Worm (Caenorhabditis elegans) whole organism, early embryonic: Measurements from ENCODE around the gene unc-68.

Source experiments
- ama-1 ChIP-seq: fragments of 150-350 bp; optimal IDR thresholded peaks from 2 replicates; lab custom pipeline; 2014
- hnd-1 ChIP-seq: sonication (generic microtip); optimal IDR thresholded peaks from 2 replicates; lab custom pipeline; 2016; ENCODE audit warnings: missing genetic modification characterization, missing compliant biosample characterization
- scrt-1 ChIP-seq: fragments of 200-800 bp; sonication (Bioruptor generic); IDR thresholded peaks from 2 replicates; pipeline ENCODE4 v1.3.6; 2022; ENCODE audit warnings: missing genetic modification characterization, missing compliant biosample characterization
- tbx-11 ChIP-seq: fragments of 200-800 bp; sonication (Bioruptor generic); IDR thresholded peaks from 2 replicates; pipeline ENCODE4 v1.3.6; 2022; ENCODE audit warnings: missing genetic modification characterization, missing compliant biosample characterization
- tbx-37 ChIP-seq: fragments of 200-800 bp; sonication (Bioruptor generic); conservative IDR thresholded peaks from 2 replicates; pipeline ENCODE4 v1.3.6; 2022; ENCODE audit warnings: missing genetic modification reagents, missing genetic modification characterization, missing compliant biosample characterization

- TF ChIP-seq ama-1 (lab: Kevin White, UChicago), result no peak
- TF ChIP-seq hnd-1 (tag; lab: Kevin White, UChicago), result no peak
- TF ChIP-seq tbx-37 (GFP tag; lab: Robert Waterston, UW), result no peak
- TF ChIP-seq tbx-11 (GFP tag; lab: Robert Waterston, UW), result no peak
- TF ChIP-seq scrt-1 (GFP tag; lab: Robert Waterston, UW), result no peak
Observed at ce11 chrV:6971567-6971966, 42.7 kb upstream of the unc-68 start, which contains the start of gene srx-59.
